Fruit fly (Drosophila melanogaster): Measurements from ENCODE around the gene CG32091.

Gene CG32091

dm6 chr3L:11627819-11628483 lies 3.2 kb upstream of the CG32091 start, which contains the start of gene Apt1 (continued):
- TF ChIP-seq HmgZ (tag; optimal IDR thresholded peaks at IDR 0.05), result peak; percentile 36
- TF ChIP-seq lbe (GFP tag; optimal IDR thresholded peaks at IDR 0.05), result no peak
- TF ChIP-seq pb (GFP tag; optimal IDR thresholded peaks at IDR 0.05), result no peak
- TF ChIP-seq CG34376 (GFP tag; optimal IDR thresholded peaks at IDR 0.05), result peak; percentile 43
- no peak for TF ChIP-seq CG17568 (GFP tag; optimal IDR thresholded peaks at IDR 0.05)
- TF ChIP-seq cad (GFP tag; optimal IDR thresholded peaks at IDR 0.05), result no peak
- peak; percentile 19 for TF ChIP-seq CG14710 (tag; optimal IDR thresholded peaks at IDR 0.05)
- peak; percentile 93 for TF ChIP-seq zen2 (GFP tag; IDR thresholded peaks at IDR 0.05; ENCODE audit: partially characterized antibody)
- TF ChIP-seq Gug (GFP tag; IDR thresholded peaks at IDR 0.05), result peak; percentile 35; the same call in 1 of the 4 replicates
- no peak for TF ChIP-seq Awh (GFP tag; IDR thresholded peaks at IDR 0.05)
- TF ChIP-seq CG12659 (GFP tag; optimal IDR thresholded peaks at IDR 0.05), result peak; percentile 39
- TF ChIP-seq sna (GFP tag; IDR thresholded peaks at IDR 0.05; ENCODE audit: partially characterized antibody), result peak; percentile 94
- peak; percentile 4 for TF ChIP-seq CG3995 (GFP tag; optimal IDR thresholded peaks at IDR 0.05)
- TF ChIP-seq Dref (GFP tag; IDR thresholded peaks at IDR 0.05), result peak; percentile 95
- TF ChIP-seq CG2129 (GFP tag; IDR thresholded peaks at IDR 0.05; ENCODE audit: partially characterized antibody), result peak; percentile 83
- peak; percentile 41 for TF ChIP-seq CG2712 (tag; optimal IDR thresholded peaks at IDR 0.05)
- TF ChIP-seq seq (GFP tag; IDR thresholded peaks at IDR 0.05), result no peak
- peak; percentile 30; the same call in 1 of the 3 replicates for TF ChIP-seq Dbx (GFP tag; IDR thresholded peaks at IDR 0.05)
- TF ChIP-seq pzg (GFP tag; optimal IDR thresholded peaks at IDR 0.05), result peak; percentile 81
- no peak for TF ChIP-seq dati (GFP tag; IDR thresholded peaks at IDR 0.05)
- no peak for TF ChIP-seq CG4820 (GFP tag; optimal IDR thresholded peaks at IDR 0.05)
- TF ChIP-seq CG11456 (GFP tag; IDR thresholded peaks at IDR 0.05), result no peak
- peak; percentile 19 for TF ChIP-seq trem (tag; optimal IDR thresholded peaks at IDR 0.05)
- no peak for TF ChIP-seq Spps (tag; optimal IDR thresholded peaks at IDR 0.05)
- TF ChIP-seq CG13894 (tag; optimal IDR thresholded peaks at IDR 0.05), result no peak
- TF ChIP-seq toy (GFP tag; IDR thresholded peaks at IDR 0.05), result no peak
- TF ChIP-seq CG1529 (GFP tag; optimal IDR thresholded peaks at IDR 0.05), result no peak
- TF ChIP-seq Ets65A (GFP tag), result peak; percentile 16
- peak; percentile 85 for TF ChIP-seq MBD-R2 (GFP tag; IDR thresholded peaks at IDR 0.05)
- peak; percentile 77 for TF ChIP-seq E2f2 (GFP tag; IDR thresholded peaks at IDR 0.05)
- TF ChIP-seq Bgb (GFP tag; IDR thresholded peaks at IDR 0.05; ENCODE audit: partially characterized antibody), result peak; percentile 98
- TF ChIP-seq chinmo (GFP tag; IDR thresholded peaks at IDR 0.05; ENCODE audit: partially characterized antibody), result peak; percentile 87; the same call in 2 of the 4 replicates
- TF ChIP-seq CG9797 (GFP tag; optimal IDR thresholded peaks at IDR 0.05), result peak; percentile 19
- TF ChIP-seq grau (tag; optimal IDR thresholded peaks at IDR 0.05), result peak; percentile 11
- peak; percentile 18 for TF ChIP-seq nmo (GFP tag; optimal IDR thresholded peaks at IDR 0.05)
- no peak for TF ChIP-seq tio (GFP tag; optimal IDR thresholded peaks at IDR 0.05)
- TF ChIP-seq CG2120 (GFP tag; optimal IDR thresholded peaks at IDR 0.05), result peak; percentile 26
- peak in 1 of 2 experiments; percentile 65 for TF ChIP-seq Pdp1 (GFP tag; optimal IDR thresholded peaks at IDR 0.05)
- TF ChIP-seq CG7786 (GFP tag; optimal IDR thresholded peaks at IDR 0.05), result no peak
- peak; percentile 96 for TF ChIP-seq CG14860 (GFP tag; IDR thresholded peaks at IDR 0.05; ENCODE audit: partially characterized antibody)
- no peak for TF ChIP-seq ash1 (GFP tag; optimal IDR thresholded peaks at IDR 0.05)
- TF ChIP-seq Ets97D (GFP tag; optimal IDR thresholded peaks at IDR 0.05), result peak; percentile 28
- TF ChIP-seq Doc3 (GFP tag; IDR thresholded peaks at IDR 0.05; ENCODE audit: partially characterized antibody), result peak; percentile 93
- peak; percentile 92 for TF ChIP-seq CG16813 (GFP tag; IDR thresholded peaks at IDR 0.05; ENCODE audit: partially characterized antibody)
- TF ChIP-seq Ssrp (tag; optimal IDR thresholded peaks at IDR 0.05), result no peak
- TF ChIP-seq Dfd (GFP tag; optimal IDR thresholded peaks at IDR 0.05), result no peak
- no peak for TF ChIP-seq CG7987 (GFP tag; optimal IDR thresholded peaks at IDR 0.05)
- TF ChIP-seq vnd (GFP tag; IDR thresholded peaks at IDR 0.05; ENCODE audit: partially characterized antibody), result peak; percentile 95
- TF ChIP-seq CG5953 (GFP tag; IDR thresholded peaks at IDR 0.05), result no peak
